Worm (Caenorhabditis elegans) whole organism, young adult: ENCODE data around the gene irld-4.

ENCODE experiments used
- mxl-1 ChIP-seq: sonication (generic microtip); optimal IDR thresholded peaks from 2 replicates; lab custom pipeline; 2016; ENCODE audit warnings: missing genetic modification characterization, missing compliant biosample characterization
- nhr-90 ChIP-seq: sonication (generic microtip); optimal IDR thresholded peaks from 2 replicates; lab custom pipeline; 2016; ENCODE audit warnings: missing genotype, mild to moderate bottlenecking, missing genetic modification characterization, missing compliant biosample characterization
- snpc-1.1 ChIP-seq: sonication (generic microtip); optimal IDR thresholded peaks from 2 replicates; lab custom pipeline; 2017; ENCODE audit warnings: missing genetic modification characterization, mild to moderate bottlenecking, missing compliant biosample characterization, antibody characterized with exemption, moderate library complexity, missing genotype, missing genetic modification reagents; ENCODE audit not compliant: insufficient read depth
- snpc-4 ChIP-seq, 5 experiments: fragments of 150-350 bp in 1 of 5; sonication (generic microtip) in 4 of 5; optimal IDR thresholded peaks; 2 replicates each; lab custom pipeline; 2014 to 2018; ENCODE audit warnings: missing genetic modification characterization in 5 of 5, missing biosample characterization in 3 of 5, antibody characterized with exemption in 2 of 5, mild to moderate bottlenecking in 2 of 5, missing compliant biosample characterization in 2 of 5, missing genotype in 2 of 5, moderate library complexity in 2 of 5, missing genetic modification reagents in 1 of 5
- sptf-2 ChIP-seq: fragments of 200-800 bp; sonication (Bioruptor generic); optimal IDR thresholded peaks from 2 replicates; lab custom pipeline; 2018; ENCODE audit warnings: mild to moderate bottlenecking, missing genetic modification characterization, missing compliant biosample characterization
- ztf-22 ChIP-seq: fragments of 200-800 bp; sonication (Bioruptor generic); optimal IDR thresholded peaks from 2 replicates; lab custom pipeline; 2018; ENCODE audit warnings: mild to moderate bottlenecking, missing genetic modification characterization, moderate library complexity, missing compliant biosample characterization

Gene irld-4

ce11 chrIV:14675789-14676188 is 42.9 kb downstream of the irld-4 start:
- TF ChIP-seq sptf-2 (GFP tag; lab: Kevin White, UChicago) (no peak), nhr-90 (tag; lab: Kevin White, UChicago) (no peak)

ce11 chrIV:14677095-14677633 is 44.3 kb downstream of the irld-4 start, which contains the start of gene Y57G11C.31:
Gene Y57G11C.31, plus strand, starts transcription at chrIV:14677370.
- TF ChIP-seq mxl-1 (tag; lab: Kevin White, UChicago), result no peak
- TF ChIP-seq snpc-4 (GFP tag; optimal IDR thresholded peaks at IDR 0.05; lab: Kevin White, UChicago), result no peak
- TF ChIP-seq snpc-4 (tag; optimal IDR thresholded peaks at IDR 0.05; lab: Kevin White, UChicago), result peak in 1 of 4 experiments; percentile 46
- no peak for TF ChIP-seq ztf-22

- TF ChIP-seq snpc-4 (GFP tag; optimal IDR thresholded peaks at IDR 0.05; lab: Kevin White, UChicago) (no peak), snpc-4 (tag; optimal IDR thresholded peaks at IDR 0.05; lab: Kevin White, UChicago) (peak in 2 of 4 experiments; percentile 57 to 63), snpc-1.1 (tag; lab: Kevin White, UChicago) (no peak)
These were observed 46.2 kb downstream of the irld-4 start for ce11 chrIV:14679060-14679459.
